Worm (Caenorhabditis elegans) whole organism, L4 larva: ENCODE results near the gene egl-38.

ENCODE experiments used
- F26F4.8 ChIP-seq: fragments of 200-800 bp; sonication (Bioruptor generic); conservative IDR thresholded peaks from 2 replicates; pipeline ENCODE4 v1.3.6; 2022; ENCODE audit warnings: missing genetic modification characterization, missing compliant biosample characterization
- F37D6.2 ChIP-seq: sonication (generic microtip); optimal IDR thresholded peaks from 2 replicates; lab custom pipeline; 2016; ENCODE audit warnings: mild to moderate bottlenecking, missing genetic modification characterization, missing compliant biosample characterization
- aha-1 ChIP-seq: fragments of 150-350 bp; peaks from one replicate; lab custom pipeline; 2014; ENCODE audit warnings: missing biosample characterization, missing genetic modification characterization
- ceh-32 ChIP-seq: sonication (generic microtip); optimal IDR thresholded peaks from 2 replicates; lab custom pipeline; 2016; ENCODE audit warnings: mild to moderate bottlenecking, missing genetic modification characterization, missing compliant biosample characterization; ENCODE audit not compliant: poor library complexity
- ces-1 ChIP-seq: fragments of 150-350 bp; sonication (generic microtip); optimal IDR thresholded peaks from 4 replicates; lab custom pipeline; 2014; ENCODE audit warnings: missing biosample characterization, missing genetic modification reagents, missing genetic modification characterization
- daf-12 ChIP-seq: fragments of 150-350 bp; optimal IDR thresholded peaks from 2 replicates; lab custom pipeline; 2014; ENCODE audit warnings: missing biosample characterization, missing genetic modification reagents, missing genetic modification characterization
- dmd-6 ChIP-seq: fragments of 200-800 bp; sonication (Bioruptor generic); IDR thresholded peaks from 2 replicates; pipeline ENCODE4 v1.3.6; 2022; ENCODE audit warnings: missing genetic modification reagents, missing genetic modification characterization, missing compliant biosample characterization
- duxl-1 ChIP-seq: sonication (generic microtip); optimal IDR thresholded peaks from 2 replicates; lab custom pipeline; 2016; ENCODE audit warnings: mild to moderate bottlenecking, missing genetic modification characterization, moderate library complexity, missing compliant biosample characterization; ENCODE audit not compliant: poor library complexity
- fkh-10 ChIP-seq: fragments of 150-350 bp; optimal IDR thresholded peaks from 2 replicates; lab custom pipeline; 2014; ENCODE audit warnings: missing biosample characterization, missing genetic modification reagents, missing genetic modification characterization
- hif-1 ChIP-seq, 2 experiments: sonication (generic microtip); optimal IDR thresholded peaks; 2 replicates each; lab custom pipeline; 2016 to 2017; ENCODE audit warnings: missing compliant biosample characterization in 2 of 2, missing genetic modification characterization in 2 of 2, missing genetic modification reagents in 2 of 2, missing genotype in 2 of 2, mild to moderate bottlenecking in 1 of 2
- hmg-1.1 ChIP-seq: fragments of 200-800 bp; sonication (Bioruptor generic); IDR thresholded peaks from 2 replicates; pipeline ENCODE4 v1.3.6; 2022; ENCODE audit warnings: missing genetic modification reagents, missing genetic modification characterization, missing compliant biosample characterization
- mdl-1 ChIP-seq, 2 experiments: fragments of 150-350 bp in 1 of 2; sonication (generic microtip) in 1 of 2; optimal IDR thresholded peaks; 2 replicates each; lab custom pipeline; 2014 to 2017; ENCODE audit warnings: missing biosample characterization in 2 of 2, missing genetic modification characterization in 2 of 2
- mdt-29 ChIP-seq: fragments of 200-800 bp; sonication (Bioruptor generic); IDR thresholded peaks from 2 replicates; pipeline ENCODE4 v1.3.6; 2022; ENCODE audit warnings: missing genetic modification reagents, missing genetic modification characterization, missing compliant biosample characterization
- mxl-3 ChIP-seq: fragments of 200-800 bp; sonication (Bioruptor generic); optimal IDR thresholded peaks from 2 replicates; lab custom pipeline; 2018; ENCODE audit warnings: mild to moderate bottlenecking, missing genetic modification characterization, missing compliant biosample characterization
- nhr-111 ChIP-seq: fragments of 200-800 bp; sonication (Bioruptor generic); optimal IDR thresholded peaks from 2 replicates; lab custom pipeline; 2018; ENCODE audit warnings: mild to moderate bottlenecking, missing genetic modification characterization, missing compliant biosample characterization
- nhr-237 ChIP-seq: sonication (generic microtip); optimal IDR thresholded peaks from 2 replicates; lab custom pipeline; 2017; ENCODE audit warnings: missing biosample characterization, missing genetic modification characterization
- nhr-41 ChIP-seq: fragments of 200-800 bp; sonication (Bioruptor generic); IDR thresholded peaks from 2 replicates; pipeline ENCODE4 v1.3.6; 2022; ENCODE audit warnings: missing genetic modification reagents, missing genetic modification characterization, missing compliant biosample characterization
- nhr-6 ChIP-seq: fragments of 150-350 bp; optimal IDR thresholded peaks from 2 replicates; lab custom pipeline; 2014; ENCODE audit warnings: missing biosample characterization, missing genetic modification characterization
- pha-4 ChIP-seq, 2 experiments: fragments of 150-350 bp in 1 of 2; fragments of 200-800 bp in 1 of 2; sonication (Bioruptor generic) in 1 of 2; IDR thresholded peaks in 1 of 2; optimal IDR thresholded peaks in 1 of 2; 2 replicates each; pipeline versions ENCODE4 v1.3.6 to Lab custom; 2014 to 2022; ENCODE audit warnings: missing genetic modification characterization in 2 of 2, missing genetic modification reagents in 2 of 2, missing biosample characterization in 1 of 2, missing compliant biosample characterization in 1 of 2
- set-16 ChIP-seq: fragments of 200-800 bp; sonication (Bioruptor generic); IDR thresholded peaks from 2 replicates; pipeline ENCODE4 v1.3.6; 2022; ENCODE audit warnings: missing genetic modification reagents, missing genetic modification characterization, missing compliant biosample characterization
- spr-1 ChIP-seq: sonication (generic microtip); optimal IDR thresholded peaks from 2 replicates; lab custom pipeline; 2016; ENCODE audit warnings: mild to moderate bottlenecking, missing genetic modification characterization, missing compliant biosample characterization
- unc-39 ChIP-seq: sonication (generic microtip); optimal IDR thresholded peaks from 2 replicates; lab custom pipeline; 2017; ENCODE audit warnings: missing biosample characterization, missing genetic modification characterization
- unc-62 ChIP-seq, 3 experiments: fragments of 150-350 bp in 1 of 3; sonication (generic microtip); optimal IDR thresholded peaks in 2 of 3; peaks in 1 of 3; 1 replicate in 1 of 3; 2 replicates in 2 of 3; lab custom pipeline; 2014 to 2017; ENCODE audit warnings: missing biosample characterization in 3 of 3, missing genetic modification characterization in 3 of 3, missing genetic modification reagents in 3 of 3, missing genotype in 1 of 3
- ztf-11 ChIP-seq: fragments of 150-350 bp; optimal IDR thresholded peaks from 2 replicates; lab custom pipeline; 2014; ENCODE audit warnings: missing biosample characterization, missing genetic modification characterization

Gene egl-38

DNA sequence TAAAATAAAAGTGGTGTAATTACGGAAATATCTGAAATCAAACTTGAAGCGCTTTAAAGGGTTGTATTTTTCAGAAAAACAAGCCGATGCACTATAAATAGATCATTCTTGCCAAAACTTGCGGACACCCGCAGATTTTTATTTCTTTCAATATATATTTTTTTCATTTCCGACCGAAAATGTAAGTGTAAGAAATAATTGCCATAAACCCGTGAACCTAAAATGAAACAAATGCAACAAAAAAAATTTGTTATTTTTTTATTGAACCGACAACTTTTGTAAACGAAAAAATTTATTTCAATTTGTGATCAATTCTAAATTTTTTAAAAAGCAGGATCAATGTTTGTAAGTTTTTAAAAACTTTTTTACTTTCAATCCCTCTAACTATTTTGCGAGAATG lies 29.5 kb downstream of the egl-38 start, which contains the start of gene W01B6.6:
W01B6.6 (plus strand) TSS at position 301 of the 400 bp plus-strand sequence.
- TF ChIP-seq mdt-29 (GFP tag; lab: Robert Waterston, UW) = no peak
- TF ChIP-seq nhr-6 (tag; lab: Kevin White, UChicago) = no peak
- TF ChIP-seq nhr-237 (tag; lab: Kevin White, UChicago) = no peak

DNA sequence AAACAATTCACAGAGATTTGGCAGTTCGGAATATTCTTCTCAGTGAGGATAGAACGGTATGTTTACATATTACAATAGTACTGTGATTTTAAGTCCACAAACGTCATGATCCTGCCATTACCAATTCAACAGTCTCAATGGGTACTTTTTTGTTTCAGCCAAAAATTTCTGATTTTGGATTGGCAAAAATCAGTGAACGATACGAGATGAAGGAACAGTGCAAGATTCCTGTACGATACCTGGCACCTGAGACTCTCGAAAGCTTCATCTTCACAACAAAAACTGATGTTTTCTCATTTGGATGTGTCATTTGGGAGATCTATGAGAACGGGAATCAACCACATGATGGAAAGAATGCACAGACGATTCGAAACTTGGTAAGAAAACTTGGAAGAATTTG lies 32.3 kb downstream of the egl-38 start:
- TF ChIP-seq duxl-1 = no peak
- TF ChIP-seq unc-62 (GFP tag; optimal IDR thresholded peaks at IDR 0.05 in 1 of 2; lab: Kevin White, UChicago) = peak in 1 of 2 experiments; percentile 92
- no peak for TF ChIP-seq unc-62 (tag; optimal IDR thresholded peaks at IDR 0.05; lab: Kevin White, UChicago)

DNA sequence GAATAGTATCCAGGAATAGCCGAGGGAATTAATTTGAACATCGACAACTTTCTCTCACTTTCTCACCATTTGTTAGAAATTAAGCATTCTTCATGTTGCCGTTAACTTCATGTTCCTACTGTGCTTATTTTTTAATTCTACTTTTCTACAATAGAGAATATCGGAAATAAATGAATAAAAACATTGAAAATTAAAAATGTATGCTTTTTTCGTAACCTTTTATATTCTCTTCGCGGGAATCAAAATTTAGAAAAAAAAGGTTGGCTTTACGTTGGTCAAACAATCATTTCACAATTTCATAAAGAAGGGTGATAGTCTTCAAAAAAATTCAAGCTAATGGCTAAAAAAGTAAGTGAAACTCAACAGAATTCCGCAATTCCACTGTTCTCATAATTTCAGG lies 34.4 kb downstream of the egl-38 start, which contains the start of gene W01B6.5:
W01B6.5 (plus strand) TSS at position 301 of the 400 bp plus-strand sequence.
- TF ChIP-seq ceh-32 (tag; lab: Kevin White, UChicago) = no peak
- no peak for TF ChIP-seq F26F4.8 (GFP tag; lab: Robert Waterston, UW)
- TF ChIP-seq ztf-11 (tag; lab: Kevin White, UChicago) = no peak
- no peak for TF ChIP-seq mxl-3 (GFP tag; lab: Kevin White, UChicago)
- no peak for TF ChIP-seq F37D6.2 (tag; lab: Kevin White, UChicago)
- no peak for TF ChIP-seq aha-1 (tag; lab: Kevin White, UChicago)

DNA sequence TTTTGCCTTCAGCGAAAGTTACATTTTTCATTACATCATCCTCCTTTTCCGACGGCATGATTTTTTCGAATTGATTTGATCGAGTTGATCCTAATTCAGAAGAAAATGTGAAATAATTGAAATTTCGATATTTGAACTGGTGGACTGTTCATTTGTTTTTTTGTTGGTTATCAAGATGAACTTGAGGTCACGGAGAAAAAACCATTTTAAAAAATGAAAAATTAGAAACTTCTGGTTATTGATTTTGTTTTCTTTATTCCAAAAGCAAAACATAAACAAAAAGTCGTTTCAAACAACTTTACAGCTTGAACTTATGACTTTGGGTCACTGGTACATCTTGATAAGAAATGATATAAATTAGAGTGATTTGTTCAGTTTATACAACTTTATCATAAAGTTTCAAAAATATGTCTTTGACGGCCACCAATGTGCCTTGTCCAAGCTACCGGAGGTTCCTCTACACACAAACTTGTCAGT lies 35.2 kb downstream of the egl-38 start, which contains the start of the genes ttbk-4 and W01B6.4:
ttbk-4 (minus strand) TSS at position 101 of the 477 bp plus-strand sequence.
W01B6.4 (plus strand) TSS at position 427 of the 477 bp plus-strand sequence.
- TF ChIP-seq unc-62 (GFP tag; optimal IDR thresholded peaks at IDR 0.05 in 1 of 2; lab: Kevin White, UChicago) (peak in 1 of 2 experiments; percentile 2), unc-62 (tag; optimal IDR thresholded peaks at IDR 0.05; lab: Kevin White, UChicago) (no peak), spr-1 (tag; lab: Kevin White, UChicago) (no peak)

DNA sequence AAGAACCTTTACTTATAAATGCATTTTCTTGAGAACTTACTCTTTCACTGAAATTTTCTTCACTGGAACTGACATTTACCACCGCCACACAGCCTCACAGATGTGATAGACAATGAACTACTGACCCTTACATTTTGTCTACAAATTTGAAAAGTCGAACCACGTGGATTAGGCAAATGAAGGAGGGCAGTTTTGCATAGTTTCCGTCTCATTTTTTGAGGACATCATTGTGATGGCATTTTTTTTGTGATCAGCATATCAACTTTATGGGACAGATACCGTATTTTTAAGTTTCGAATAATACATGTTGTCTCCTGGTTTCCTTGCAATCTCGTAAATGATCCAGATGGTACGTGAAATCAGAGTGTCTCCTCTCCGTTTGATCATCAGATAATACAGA lies 37.8 kb downstream of the egl-38 start, which contains the start of gene W01B6.3:
W01B6.3 (minus strand) TSS at position 101 of the 400 bp plus-strand sequence.
- TF ChIP-seq unc-62 (GFP tag; optimal IDR thresholded peaks at IDR 0.05 in 1 of 2; lab: Kevin White, UChicago) (peak in 1 of 2 experiments; percentile 50), unc-62 (tag; optimal IDR thresholded peaks at IDR 0.05; lab: Kevin White, UChicago) (no peak), mdl-1 (tag; optimal IDR thresholded peaks at IDR 0.05; lab: Kevin White, UChicago) (no peak)

DNA sequence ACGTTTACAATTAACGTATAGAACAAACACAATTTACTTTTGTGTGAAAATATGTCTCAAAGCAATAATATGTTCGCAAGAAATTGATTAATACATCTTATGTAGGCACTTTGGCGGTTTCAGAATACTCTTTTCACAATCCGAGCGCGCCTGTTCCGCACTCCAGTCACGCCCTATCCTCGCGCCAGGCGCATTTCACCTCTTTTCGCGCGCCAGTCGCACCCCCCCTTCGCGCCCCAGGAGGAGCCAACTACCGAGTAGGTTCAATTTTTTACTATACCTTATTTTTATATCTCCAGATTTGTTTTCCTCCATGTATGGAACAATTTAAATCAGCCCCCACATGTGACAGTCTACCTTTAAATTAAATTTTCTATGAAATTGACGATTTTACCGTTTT lies 39.2 kb downstream of the egl-38 start:
- TF ChIP-seq set-16 (GFP tag; lab: Robert Waterston, UW) = peak; percentile 76
- TF ChIP-seq, all 104 proteins: peak for 1; not testable (repeated sequence) for 103

DNA sequence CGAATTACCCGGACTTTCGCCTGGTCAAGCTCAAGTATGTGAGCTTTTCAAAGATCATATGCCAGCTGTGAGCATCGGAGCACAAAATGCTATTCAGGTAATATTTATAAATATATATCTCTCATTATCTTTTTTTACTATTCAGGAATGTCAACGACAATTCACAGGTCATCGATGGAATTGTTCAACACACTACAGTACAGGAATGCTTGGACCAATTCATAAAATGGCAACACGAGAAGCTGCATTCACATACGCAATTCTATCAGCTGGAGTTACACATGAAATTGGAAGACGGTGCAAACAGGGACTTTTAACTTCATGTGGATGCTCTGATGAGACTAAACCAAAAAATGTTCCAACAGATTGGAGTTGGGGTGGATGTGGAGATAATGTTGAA lies 42.1 kb downstream of the egl-38 start:
- TF ChIP-seq unc-39 (no peak), unc-62 (GFP tag; optimal IDR thresholded peaks at IDR 0.05 in 1 of 2; lab: Kevin White, UChicago) (peak in 1 of 2 experiments; percentile 96), unc-62 (tag; optimal IDR thresholded peaks at IDR 0.05; lab: Kevin White, UChicago) (no peak), hif-1 (tag; optimal IDR thresholded peaks at IDR 0.05; lab: Kevin White, UChicago) (no peak), dmd-6 (GFP tag; lab: Robert Waterston, UW) (no peak), daf-12 (tag; lab: Kevin White, UChicago) (no peak), aha-1 (tag; lab: Kevin White, UChicago) (no peak), pha-4 (GFP tag; IDR thresholded peaks at IDR 0.05; lab: Robert Waterston, UW) (no peak), pha-4 (tag; optimal IDR thresholded peaks at IDR 0.05; lab: Kevin White, UChicago) (no peak), nhr-111 (GFP tag; lab: Kevin White, UChicago) (no peak)

DNA sequence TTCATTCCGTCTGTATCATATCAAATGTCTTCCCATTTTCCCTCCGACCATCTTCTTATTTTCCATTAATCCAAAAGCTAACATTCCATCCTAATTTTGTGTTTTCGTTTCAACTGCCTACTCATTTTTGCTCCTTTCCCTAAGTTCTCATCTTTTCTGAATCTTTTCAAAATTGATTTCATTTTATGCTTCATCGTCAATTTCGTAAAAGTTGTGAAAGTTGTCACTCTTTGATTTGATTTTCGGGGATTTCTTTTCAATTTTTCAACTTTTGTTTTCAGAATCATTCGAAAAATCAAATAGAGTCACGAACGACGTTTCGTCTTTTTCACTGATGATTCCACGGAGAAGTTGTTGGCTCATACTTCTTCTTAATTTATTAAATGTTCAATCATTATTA lies 42.8 kb downstream of the egl-38 start, which contains the start of gene cwn-2:
cwn-2 (plus strand) TSS at position 276 of the 400 bp plus-strand sequence.
- TF ChIP-seq nhr-41 (GFP tag; lab: Robert Waterston, UW) (no peak), hmg-1.1 (GFP tag; lab: Robert Waterston, UW) (no peak), unc-62 (GFP tag; optimal IDR thresholded peaks at IDR 0.05 in 1 of 2; lab: Kevin White, UChicago) (peak in 1 of 2 experiments; percentile 21), unc-62 (tag; optimal IDR thresholded peaks at IDR 0.05; lab: Kevin White, UChicago) (no peak), fkh-10 (GFP tag; lab: Kevin White, UChicago) (peak; percentile 81), F26F4.8 (GFP tag; lab: Robert Waterston, UW) (no peak), ces-1 (GFP tag; lab: Kevin White, UChicago) (peak; percentile 3)
